Fruit fly (Drosophila melanogaster): ENCODE results near the gene Paics.

Paics gene

dm6 chrX:12777195-12777594 is 16.8 kb upstream of the Paics start:
- TF ChIP-seq net (GFP tag; optimal IDR thresholded peaks at IDR 0.05) (no peak), fkh (GFP tag; optimal IDR thresholded peaks at IDR 0.05) (no peak), svp (GFP tag) (peak; percentile 89), CG3919 (GFP tag; optimal IDR thresholded peaks at IDR 0.05) (no peak), CG6854 (GFP tag; optimal IDR thresholded peaks at IDR 0.05) (no peak)

DNA sequence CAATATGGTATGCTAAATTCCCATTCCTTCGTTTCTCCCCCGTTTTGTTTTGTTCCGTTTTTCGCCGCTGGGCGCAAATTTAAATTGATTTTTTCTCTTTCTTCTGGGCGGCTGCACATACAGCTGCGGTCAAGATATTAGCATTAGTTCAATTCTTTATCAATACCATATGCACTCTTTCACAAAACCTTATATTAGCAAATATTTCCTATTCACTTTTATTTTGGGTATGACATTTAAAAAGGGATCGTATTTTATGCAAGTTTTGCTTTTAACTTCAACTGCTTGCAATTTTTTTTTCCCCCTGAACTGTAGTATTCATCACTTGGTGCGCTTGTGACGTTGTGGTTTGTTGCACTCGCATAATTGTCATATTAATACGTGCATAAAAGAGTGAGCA is 5.9 kb upstream of the Paics start:
- TF ChIP-seq CG11762 (GFP tag; optimal IDR thresholded peaks at IDR 0.05; ENCODE audit: insufficient read depth) (no peak), Smox (GFP tag; optimal IDR thresholded peaks at IDR 0.05) (peak; percentile 21), Ets21C (GFP tag; optimal IDR thresholded peaks at IDR 0.05) (no peak), CG1621 (tag; optimal IDR thresholded peaks at IDR 0.05) (no peak), Eip75B (GFP tag; optimal IDR thresholded peaks at IDR 0.05) (peak; percentile 43), Sox102F (GFP tag; optimal IDR thresholded peaks at IDR 0.05) (peak; percentile 39), Ets96B (tag; optimal IDR thresholded peaks at IDR 0.05) (peak; percentile 52), CG10669 (GFP tag; optimal IDR thresholded peaks at IDR 0.05) (peak; percentile 50), CG6163 (GFP tag; IDR thresholded peaks at IDR 0.05) (no peak), CG6276 (GFP tag; optimal IDR thresholded peaks at IDR 0.05) (peak; percentile 58), CG31627 (GFP tag; optimal IDR thresholded peaks at IDR 0.05) (peak; percentile 33), CG34406 (GFP tag; optimal IDR thresholded peaks at IDR 0.05) (no peak), Lpt (GFP tag; optimal IDR thresholded peaks at IDR 0.05) (peak; percentile 38), eg (GFP tag; IDR thresholded peaks at IDR 0.05) (no peak), CG6854 (GFP tag; optimal IDR thresholded peaks at IDR 0.05) (no peak), OdsH (GFP tag; optimal IDR thresholded peaks at IDR 0.05) (peak; percentile 38), CG4318 (GFP tag; optimal IDR thresholded peaks at IDR 0.05) (peak; percentile 1), fkh (GFP tag; optimal IDR thresholded peaks at IDR 0.05) (no peak), lz (GFP tag; optimal IDR thresholded peaks at IDR 0.05) (no peak), Sox14 (GFP tag; optimal IDR thresholded peaks at IDR 0.05) (peak; percentile 27), CG3032 (tag; optimal IDR thresholded peaks at IDR 0.05) (peak; percentile 29), achi (GFP tag; optimal IDR thresholded peaks at IDR 0.05) (peak; percentile 46), pdm3 (GFP tag; optimal IDR thresholded peaks at IDR 0.05) (peak; percentile 43), topi (GFP tag; optimal IDR thresholded peaks at IDR 0.05) (no peak), fd59A (GFP tag; optimal IDR thresholded peaks at IDR 0.05) (peak; percentile 9), Hr38 (GFP tag; optimal IDR thresholded peaks at IDR 0.05) (no peak), vri (GFP tag; optimal IDR thresholded peaks at IDR 0.05) (no peak), svp (GFP tag) (peak; percentile 57), cyc (GFP tag; optimal IDR thresholded peaks at IDR 0.05) (no peak), CG32006 (GFP tag; optimal IDR thresholded peaks at IDR 0.05) (no peak), CG8632 (GFP tag; optimal IDR thresholded peaks at IDR 0.05) (peak; percentile 41), Hr4 (GFP tag; optimal IDR thresholded peaks at IDR 0.05) (peak; percentile 44), CG9139 (GFP tag; optimal IDR thresholded peaks at IDR 0.05) (peak; percentile 11), CG8319 (GFP tag; optimal IDR thresholded peaks at IDR 0.05) (no peak), ss (GFP tag; optimal IDR thresholded peaks at IDR 0.05) (peak; percentile 15 to 55), fd85E (GFP tag; optimal IDR thresholded peaks at IDR 0.05) (no peak), Hr39 (GFP tag; optimal IDR thresholded peaks at IDR 0.05) (peak; percentile 24), Gug (GFP tag; IDR thresholded peaks at IDR 0.05) (0 out of 2 replicates have a peak, but pooled peaks have one; percentile 23), CG6792 (GFP tag; optimal IDR thresholded peaks at IDR 0.05) (no peak), CG7368 (GFP tag; optimal IDR thresholded peaks at IDR 0.05) (no peak), CG11902 (GFP tag; optimal IDR thresholded peaks at IDR 0.05) (no peak), CG16779 (tag; optimal IDR thresholded peaks at IDR 0.05) (no peak), Met (GFP tag; optimal IDR thresholded peaks at IDR 0.05) (peak; percentile 23), Eip78C (GFP tag) (peak; percentile 88), CG3919 (GFP tag; optimal IDR thresholded peaks at IDR 0.05) (no peak), dsx (GFP tag; optimal IDR thresholded peaks at IDR 0.05; ENCODE audit: poor library complexity, severe bottlenecking) (no peak), CG15336 (GFP tag; IDR thresholded peaks at IDR 0.05) (no peak), net (GFP tag; optimal IDR thresholded peaks at IDR 0.05) (peak; percentile 5), CG6808 (GFP tag; optimal IDR thresholded peaks at IDR 0.05) (peak; percentile 1), acj6 (GFP tag; optimal IDR thresholded peaks at IDR 0.05) (peak; percentile 44)

Measured in whole organism, prepupa.